Fruit fly (Drosophila melanogaster) whole organism, embryonic: ENCODE measurements around the gene MICU3.
A peak's percentile ranks its signal among the peaks of the same experiment; 100 is the strongest.

Experiments used
- Antp ChIP-seq: fragments of 200-800 bp; sonication (Bioruptor generic); optimal IDR thresholded peaks from 3 replicates; lab custom pipeline; 2016; ENCODE audit warnings: missing biosample characterization, missing genetic modification characterization
- CG10267 ChIP-seq: fragments of 200-800 bp; sonication (Bioruptor generic); optimal IDR thresholded peaks from 2 replicates; lab custom pipeline; 2018; ENCODE audit warnings: missing biosample characterization, mild to moderate bottlenecking, missing genetic modification characterization, moderate library complexity
- CG11456 ChIP-seq: fragments of 200-800 bp; sonication (Bioruptor generic); IDR thresholded peaks from 3 replicates; pipeline ENCODE4 v1.3.6; 2022; ENCODE audit warnings: missing biosample characterization, missing genetic modification characterization
- CG11504 ChIP-seq: fragments of 200-800 bp; sonication (Bioruptor generic); optimal IDR thresholded peaks from 3 replicates; lab custom pipeline; 2019; ENCODE audit warnings: missing biosample characterization, mild to moderate bottlenecking, missing genetic modification characterization, moderate library complexity
- CG12155 ChIP-seq: fragments of 200-800 bp; sonication (Bioruptor generic); optimal IDR thresholded peaks from 3 replicates; lab custom pipeline; 2016; ENCODE audit warnings: missing biosample characterization, missing genetic modification characterization
- CG12219 ChIP-seq: fragments of 200-800 bp; sonication (Bioruptor generic); optimal IDR thresholded peaks from 3 replicates; lab custom pipeline; 2018; ENCODE audit warnings: missing biosample characterization, mild to moderate bottlenecking, missing genetic modification characterization
- CG14441 ChIP-seq: fragments of 200-800 bp; sonication (Bioruptor generic); IDR thresholded peaks from 2 replicates; pipeline ENCODE4 v1.3.6; 2022; ENCODE audit warnings: missing biosample characterization, missing genetic modification characterization
- CG17359 ChIP-seq: fragments of 200-800 bp; sonication (Bioruptor generic); optimal IDR thresholded peaks from 3 replicates; lab custom pipeline; 2018; ENCODE audit warnings: missing biosample characterization, mild to moderate bottlenecking, missing genetic modification characterization, moderate library complexity
- CG2678 ChIP-seq: fragments of 200-800 bp; sonication (Bioruptor generic); optimal IDR thresholded peaks from 3 replicates; lab custom pipeline; 2019; ENCODE audit warnings: missing biosample characterization, mild to moderate bottlenecking, missing genetic modification characterization, moderate library complexity
- CG30403 ChIP-seq: fragments of 200-800 bp; sonication (Bioruptor generic); optimal IDR thresholded peaks from 3 replicates; lab custom pipeline; 2016; ENCODE audit warnings: missing biosample characterization, missing genetic modification characterization
- CG3407 ChIP-seq: fragments of 200-800 bp; sonication (Bioruptor generic); optimal IDR thresholded peaks from 2 replicates; lab custom pipeline; 2018; ENCODE audit warnings: missing biosample characterization, mild to moderate bottlenecking, missing genetic modification characterization
- CG3838 ChIP-seq: fragments of 200-800 bp; sonication (Bioruptor generic); optimal IDR thresholded peaks from 3 replicates; lab custom pipeline; 2016; ENCODE audit warnings: missing biosample characterization, missing genetic modification characterization
- CG4424 ChIP-seq: fragments of 200-800 bp; sonication (Bioruptor generic); optimal IDR thresholded peaks from 3 replicates; lab custom pipeline; 2016; ENCODE audit warnings: missing biosample characterization, missing genetic modification characterization
- CG4707 ChIP-seq: fragments of 200-800 bp; sonication (Bioruptor generic); optimal IDR thresholded peaks from 2 replicates; lab custom pipeline; 2018; ENCODE audit warnings: missing biosample characterization, mild to moderate bottlenecking, missing genetic modification characterization, moderate library complexity
- CG5180 ChIP-seq: fragments of 200-800 bp; sonication (Bioruptor generic); optimal IDR thresholded peaks from 3 replicates; lab custom pipeline; 2017; ENCODE audit warnings: missing biosample characterization, missing genetic modification characterization, mild to moderate bottlenecking, moderate library complexity, missing genetic modification reagents
- CG8388 ChIP-seq: fragments of 200-800 bp; sonication (Bioruptor generic); optimal IDR thresholded peaks from 2 replicates; lab custom pipeline; 2019; ENCODE audit warnings: missing biosample characterization, mild to moderate bottlenecking, missing genetic modification characterization, moderate library complexity
- CG9437 ChIP-seq: fragments of 200-800 bp; sonication (Bioruptor generic); optimal IDR thresholded peaks from 2 replicates; lab custom pipeline; 2018; ENCODE audit warnings: missing biosample characterization, mild to moderate bottlenecking, missing genetic modification characterization
- CoRest ChIP-seq: fragments of 200-800 bp; sonication (Bioruptor generic); optimal IDR thresholded peaks from 3 replicates; lab custom pipeline; 2018; ENCODE audit warnings: missing biosample characterization, mild to moderate bottlenecking, missing genetic modification characterization, moderate library complexity
- CrebB ChIP-seq: fragments of 200-800 bp; sonication (Bioruptor generic); optimal IDR thresholded peaks from 3 replicates; lab custom pipeline; 2018; ENCODE audit warnings: missing biosample characterization, mild to moderate bottlenecking, missing genetic modification characterization
- Doc2 ChIP-seq: fragments of 200-800 bp; sonication (Bioruptor generic); IDR thresholded peaks from 2 replicates; pipeline ENCODE4 v1.3.6; 2022; ENCODE audit warnings: missing biosample characterization, missing genetic modification characterization
- E2f2 ChIP-seq: fragments of 200-800 bp; sonication (Bioruptor generic); IDR thresholded peaks from 2 replicates; pipeline ENCODE4 v1.3.6; 2022; ENCODE audit warnings: missing biosample characterization, missing genetic modification characterization
- H15 ChIP-seq: fragments of 200-800 bp; sonication (Bioruptor generic); IDR thresholded peaks from 3 replicates; pipeline ENCODE4 v1.3.6; 2022; ENCODE audit warnings: missing biosample characterization, missing genetic modification characterization
- Hmr ChIP-seq: fragments of 200-800 bp; sonication (Bioruptor generic); optimal IDR thresholded peaks from 3 replicates; lab custom pipeline; 2017; ENCODE audit warnings: mild to moderate bottlenecking, missing biosample characterization, missing genetic modification reagents, missing genetic modification characterization
- Kr ChIP-seq: fragments of 200-800 bp; sonication (Bioruptor generic); optimal IDR thresholded peaks from 2 replicates; lab custom pipeline; 2017; ENCODE audit warnings: missing biosample characterization, mild to moderate bottlenecking, missing genetic modification characterization
- MTF-1 ChIP-seq: fragments of 200-800 bp; sonication (Bioruptor generic); optimal IDR thresholded peaks from 2 replicates; lab custom pipeline; 2018; ENCODE audit warnings: missing biosample characterization, mild to moderate bottlenecking, missing genetic modification characterization, borderline replicate concordance
- Mad ChIP-seq: fragments of 200-800 bp; sonication (Bioruptor generic); optimal IDR thresholded peaks from 2 replicates; lab custom pipeline; 2016; ENCODE audit warnings: missing biosample characterization, missing genetic modification characterization
- PHDP ChIP-seq: fragments of 200-800 bp; sonication (Bioruptor generic); optimal IDR thresholded peaks from 3 replicates; lab custom pipeline; 2018; ENCODE audit warnings: missing biosample characterization, mild to moderate bottlenecking, missing genetic modification characterization, moderate library complexity
- Poxn ChIP-seq: fragments of 200-800 bp; sonication (Bioruptor generic); IDR thresholded peaks from 2 replicates; pipeline ENCODE4 v1.3.6; 2022; ENCODE audit warnings: missing biosample characterization, missing genetic modification characterization
- Ptx1 ChIP-seq: fragments of 200-800 bp; sonication (Bioruptor generic); IDR thresholded peaks from 2 replicates; pipeline ENCODE4 v1.3.6; 2022; ENCODE audit warnings: missing biosample characterization, missing genetic modification characterization
- Ravus ChIP-seq: fragments of 200-800 bp; sonication (Bioruptor generic); IDR thresholded peaks from 2 replicates; pipeline ENCODE4 v1.3.6; 2022; ENCODE audit warnings: missing biosample characterization, missing genetic modification characterization
- Sox102F ChIP-seq: fragments of 200-800 bp; sonication (Bioruptor generic); optimal IDR thresholded peaks from 2 replicates; lab custom pipeline; 2018; ENCODE audit warnings: missing biosample characterization, mild to moderate bottlenecking, missing genetic modification characterization, moderate library complexity
- Tbp ChIP-seq: fragments of >200 bp; optimal IDR thresholded peaks from 2 replicates; lab custom pipeline; 2018; ENCODE audit warnings: missing biosample characterization, missing genetic modification characterization
- Xrp1 ChIP-seq: fragments of 200-800 bp; sonication (Bioruptor generic); IDR thresholded peaks from 2 replicates; pipeline ENCODE4 v1.3.6; 2022; ENCODE audit warnings: missing biosample characterization, missing genetic modification characterization
- abd-A ChIP-seq: fragments of 200-800 bp; sonication (Bioruptor generic); optimal IDR thresholded peaks from 3 replicates; lab custom pipeline; 2019; ENCODE audit warnings: missing biosample characterization, mild to moderate bottlenecking, missing genetic modification characterization, moderate library complexity
- bsh ChIP-seq, 2 experiments: fragments of 200-800 bp; sonication (Bioruptor generic); optimal IDR thresholded peaks; 2 replicates each; lab custom pipeline; 2017 to 2018; ENCODE audit warnings: mild to moderate bottlenecking in 2 of 2, missing biosample characterization in 2 of 2, missing genetic modification characterization in 2 of 2, moderate library complexity in 1 of 2
- dmrt99B ChIP-seq: fragments of 200-800 bp; sonication (Bioruptor generic); optimal IDR thresholded peaks from 2 replicates; lab custom pipeline; 2018; ENCODE audit warnings: missing biosample characterization, mild to moderate bottlenecking, missing genetic modification characterization, moderate library complexity
- fd102C ChIP-seq: fragments of 200-800 bp; sonication (Bioruptor generic); optimal IDR thresholded peaks from 2 replicates; lab custom pipeline; 2018; ENCODE audit warnings: missing biosample characterization, mild to moderate bottlenecking, missing genetic modification characterization, moderate library complexity
- fd3F ChIP-seq: fragments of 200-800 bp; sonication (Bioruptor generic); optimal IDR thresholded peaks from 2 replicates; lab custom pipeline; 2018; ENCODE audit warnings: missing biosample characterization, mild to moderate bottlenecking, missing genetic modification characterization, moderate library complexity
- her ChIP-seq: fragments of 200-800 bp; sonication (Bioruptor generic); optimal IDR thresholded peaks from 2 replicates; lab custom pipeline; 2016; ENCODE audit warnings: missing biosample characterization, missing genetic modification characterization
- hth ChIP-seq: fragments of >200 bp; optimal IDR thresholded peaks from 2 replicates; lab custom pipeline; 2017; ENCODE audit warnings: inconsistent platforms
- inv ChIP-seq: fragments of 200-800 bp; sonication (Bioruptor generic); IDR thresholded peaks from 2 replicates; pipeline ENCODE4 v1.3.6; 2022; ENCODE audit warnings: missing biosample characterization, missing genetic modification characterization; ENCODE audit not compliant: partially characterized antibody
- kay ChIP-seq: fragments of 200-800 bp; sonication (Bioruptor generic); optimal IDR thresholded peaks from 2 replicates; lab custom pipeline; 2016; ENCODE audit warnings: missing biosample characterization, missing genetic modification characterization
- lmd ChIP-seq: fragments of 200-800 bp; sonication (Bioruptor generic); IDR thresholded peaks from 2 replicates; pipeline ENCODE4 v1.3.6; 2022; ENCODE audit warnings: missing biosample characterization, missing genetic modification characterization
- lola ChIP-seq, 3 experiments: fragments of >200 bp in 2 of 3; fragments of 200-800 bp in 1 of 3; sonication (Bioruptor generic) in 1 of 3; optimal IDR thresholded peaks; 2 replicates each; lab custom pipeline; 2017 to 2019; ENCODE audit warnings: missing biosample characterization in 3 of 3, missing genetic modification characterization in 3 of 3, mild to moderate bottlenecking in 1 of 3, moderate library complexity in 1 of 3
- nmo ChIP-seq: fragments of 200-800 bp; sonication (Bioruptor generic); optimal IDR thresholded peaks from 2 replicates; lab custom pipeline; 2018; ENCODE audit warnings: missing biosample characterization, mild to moderate bottlenecking, missing genetic modification characterization, moderate library complexity
- phol ChIP-seq: fragments of 200-800 bp; sonication (Bioruptor generic); optimal IDR thresholded peaks from 3 replicates; lab custom pipeline; 2018; ENCODE audit warnings: missing biosample characterization, mild to moderate bottlenecking, missing genetic modification characterization, moderate library complexity
- prd ChIP-seq, 3 experiments: fragments of >200 bp in 2 of 3; fragments of 200-800 bp in 1 of 3; sonication (Bioruptor generic) in 1 of 3; optimal IDR thresholded peaks in 2 of 3; IDR thresholded peaks in 1 of 3; 2 replicates in 2 of 3; 3 replicates in 1 of 3; pipeline versions ENCODE4 v1.3.6 to Lab custom; 2017 to 2022; ENCODE audit warnings: missing biosample characterization in 1 of 3, missing genetic modification characterization in 1 of 3
- sens ChIP-seq: fragments of 200-800 bp; sonication (Bioruptor generic); peaks from one replicate; lab custom pipeline; 2016; ENCODE audit warnings: missing biosample characterization, missing genetic modification characterization
- unpg ChIP-seq: fragments of 200-800 bp; sonication (Bioruptor generic); optimal IDR thresholded peaks from 3 replicates; lab custom pipeline; 2018; ENCODE audit warnings: missing biosample characterization, mild to moderate bottlenecking, missing genetic modification characterization, moderate library complexity
- zen2 ChIP-seq: fragments of 200-800 bp; sonication (Bioruptor generic); IDR thresholded peaks from 3 replicates; pipeline ENCODE4 v1.3.6; 2022; ENCODE audit warnings: missing biosample characterization, missing genetic modification characterization; ENCODE audit not compliant: partially characterized antibody

Gene MICU3

dm6 chr3R:19801752-19802151 lies 45.4 kb upstream of the MICU3 start (continued):
- TF ChIP-seq CG14441 (GFP tag; lab: Robert Waterston, UW): no peak
- peak; percentile 46 for TF ChIP-seq phol (tag; lab: Kevin White, UChicago)
- TF ChIP-seq nmo (GFP tag; lab: Kevin White, UChicago): peak; percentile 6
- TF ChIP-seq E2f2 (GFP tag; lab: Robert Waterston, UW): no peak
- no peak for TF ChIP-seq MTF-1 (GFP tag; lab: Kevin White, UChicago)
- no peak for TF ChIP-seq Tbp (GFP tag; lab: Kevin White, UChicago)
- TF ChIP-seq unpg (GFP tag; lab: Kevin White, UChicago): peak; percentile 31
- no peak for TF ChIP-seq CrebB (tag; lab: Kevin White, UChicago)
- TF ChIP-seq CG5180 (GFP tag; lab: Kevin White, UChicago): no peak
- TF ChIP-seq Hmr (GFP tag; lab: Kevin White, UChicago): no peak
- peak; percentile 28 for TF ChIP-seq CG4424 (GFP tag; lab: Kevin White, UChicago)
- TF ChIP-seq Xrp1 (GFP tag; lab: Robert Waterston, UW): peak; percentile 22; the same call in 1 of the 2 replicates
- no peak for TF ChIP-seq CG12155 (GFP tag; lab: Kevin White, UChicago)
- no peak for TF ChIP-seq Poxn (GFP tag; lab: Robert Waterston, UW)
- TF ChIP-seq PHDP: peak; percentile 18
- no peak for TF ChIP-seq inv (GFP tag; lab: Robert Waterston, UW)
- TF ChIP-seq CG30403: peak; percentile 13
- peak; percentile 5 for TF ChIP-seq CG10267
- TF ChIP-seq Ravus (GFP tag; lab: Robert Waterston, UW): no peak
- no peak for TF ChIP-seq Mad
- no peak for TF ChIP-seq H15 (GFP tag; lab: Robert Waterston, UW)
- peak in 1 of 3 experiments; percentile 21 for TF ChIP-seq lola (GFP tag; optimal IDR thresholded peaks at IDR 0.05; lab: Kevin White, UChicago)
- TF ChIP-seq lmd (GFP tag; lab: Robert Waterston, UW): no peak
- TF ChIP-seq CG9437 (GFP tag; lab: Kevin White, UChicago): no peak
- no peak for TF ChIP-seq CG12219 (GFP tag; lab: Kevin White, UChicago)
- peak; percentile 14 for TF ChIP-seq CG17359 (tag; lab: Kevin White, UChicago)
- TF ChIP-seq bsh (GFP tag; optimal IDR thresholded peaks at IDR 0.05; lab: Kevin White, UChicago): peak in 1 of 2 experiments; percentile 57
- TF ChIP-seq abd-A (tag; lab: Kevin White, UChicago): no peak
- no peak for TF ChIP-seq CG3407 (GFP tag; lab: Kevin White, UChicago)
- TF ChIP-seq CG8388 (GFP tag; lab: Kevin White, UChicago): peak; percentile 17
- no peak for TF ChIP-seq zen2
- no peak for TF ChIP-seq CG11456 (GFP tag; lab: Robert Waterston, UW)
- peak; percentile 2 for TF ChIP-seq dmrt99B
- TF ChIP-seq Sox102F (GFP tag; lab: Kevin White, UChicago): peak; percentile 35
- TF ChIP-seq CG11504: peak; percentile 30
- TF ChIP-seq hth (lab: Kevin White, UChicago): no peak
- TF ChIP-seq CG3838 (GFP tag; lab: Kevin White, UChicago): no peak
- TF ChIP-seq CG4707 (GFP tag; lab: Kevin White, UChicago): peak; percentile 16
- no peak for TF ChIP-seq Doc2 (GFP tag; lab: Robert Waterston, UW)
- no peak for TF ChIP-seq Antp (GFP tag; lab: Kevin White, UChicago)
- TF ChIP-seq kay: no peak
- peak; percentile 86 for TF ChIP-seq sens (GFP tag; lab: Kevin White, UChicago)
- no peak for TF ChIP-seq her (GFP tag; lab: Kevin White, UChicago)
- peak; percentile 12 for TF ChIP-seq CG2678 (tag; lab: Kevin White, UChicago)
- no peak for TF ChIP-seq fd102C (GFP tag; lab: Kevin White, UChicago)
- no peak for TF ChIP-seq CoRest (tag; lab: Kevin White, UChicago)
- no peak for TF ChIP-seq prd (optimal IDR thresholded peaks at IDR 0.05; lab: Kevin White, UChicago)
- TF ChIP-seq prd (GFP tag; IDR thresholded peaks at IDR 0.05; lab: Robert Waterston, UW): peak; percentile 28; the same call in 1 of the 3 replicates
- TF ChIP-seq Kr (GFP tag; lab: Kevin White, UChicago): no peak
- no peak for TF ChIP-seq Ptx1 (GFP tag; lab: Robert Waterston, UW)
- TF ChIP-seq fd3F (GFP tag; lab: Kevin White, UChicago): no peak
